Worm (Caenorhabditis elegans) whole organism, midembryonic: ENCODE results near the gene praf-3.

Source experiments
- T22C8.4 ChIP-seq: fragments of 200-800 bp; sonication (Bioruptor generic); IDR thresholded peaks from 2 replicates; pipeline ENCODE4 v1.3.6; 2022; ENCODE audit warnings: missing genetic modification characterization, missing compliant biosample characterization
- cog-1 ChIP-seq: sonication (generic microtip); optimal IDR thresholded peaks from 2 replicates; lab custom pipeline; 2016; ENCODE audit warnings: missing genetic modification characterization, missing compliant biosample characterization
- flt-1 ChIP-seq: fragments of 200-800 bp; sonication (Bioruptor generic); IDR thresholded peaks from 2 replicates; pipeline ENCODE4 v1.3.6; 2022; ENCODE audit warnings: missing genetic modification characterization, missing compliant biosample characterization
- klf-2 ChIP-seq: fragments of 200-800 bp; sonication (Bioruptor generic); conservative IDR thresholded peaks from 2 replicates; pipeline ENCODE4 v1.3.6; 2022; ENCODE audit warnings: missing genetic modification reagents, missing genetic modification characterization, missing compliant biosample characterization
- med-1 ChIP-seq: sonication (generic microtip); optimal IDR thresholded peaks from 2 replicates; lab custom pipeline; 2017; ENCODE audit warnings: missing genetic modification characterization, mild to moderate bottlenecking, missing compliant biosample characterization, antibody characterized with exemption, missing genetic modification reagents; ENCODE audit not compliant: insufficient read depth
- ref-1 ChIP-seq: fragments of 200-800 bp; sonication (Bioruptor generic); conservative IDR thresholded peaks from 2 replicates; pipeline ENCODE4 v1.3.6; 2022; ENCODE audit warnings: missing genetic modification reagents, missing genetic modification characterization, missing compliant biosample characterization
- tab-1 ChIP-seq: fragments of 200-800 bp; sonication (Bioruptor generic); IDR thresholded peaks from 2 replicates; pipeline ENCODE4 v1.3.6; 2022; ENCODE audit warnings: missing genetic modification characterization, missing compliant biosample characterization
- ztf-23 ChIP-seq: fragments of 200-800 bp; sonication (Bioruptor generic); IDR thresholded peaks from 2 replicates; pipeline ENCODE4 v1.3.6; 2022; ENCODE audit warnings: missing genetic modification reagents, missing genetic modification characterization, missing compliant biosample characterization
- ztf-29 ChIP-seq: fragments of 200-800 bp; sonication (Bioruptor generic); IDR thresholded peaks from 2 replicates; pipeline ENCODE4 v1.3.6; 2022; ENCODE audit warnings: missing genetic modification reagents, missing genetic modification characterization, missing compliant biosample characterization

praf-3 gene

ce11 chrIV:8428492-8428891 lies 48.7 kb downstream of the praf-3 start:
- TF ChIP-seq T22C8.4 (no peak), ztf-23 (GFP tag; lab: Robert Waterston, UW) (0 out of 2 replicates have a peak, but pooled peaks have one; percentile 22), ztf-29 (GFP tag; lab: Robert Waterston, UW) (no peak), tab-1 (GFP tag; lab: Robert Waterston, UW) (0 out of 2 replicates have a peak, but pooled peaks have one; percentile 74), cog-1 (tag; lab: Kevin White, UChicago) (peak; percentile 43), flt-1 (GFP tag; lab: Robert Waterston, UW) (peak; percentile 76), klf-2 (GFP tag; lab: Robert Waterston, UW) (no peak), med-1 (GFP tag; lab: Kevin White, UChicago) (no peak), ref-1 (GFP tag; lab: Robert Waterston, UW) (no peak)
